Worm (Caenorhabditis elegans) whole organism, late embryonic: ENCODE measurements around the gene gpa-9.

Source experiments
- C38D4.7 ChIP-seq: fragments of 200-800 bp; sonication (Bioruptor generic); optimal IDR thresholded peaks from 2 replicates; lab custom pipeline; 2018; ENCODE audit warnings: mild to moderate bottlenecking, missing genetic modification characterization, moderate library complexity, missing compliant biosample characterization
- T23F11.4 ChIP-seq: fragments of 200-800 bp; sonication (Bioruptor generic); optimal IDR thresholded peaks from 2 replicates; lab custom pipeline; 2018; ENCODE audit warnings: mild to moderate bottlenecking, missing genetic modification characterization, missing compliant biosample characterization
- Y22D7AL.16 ChIP-seq: sonication (generic microtip); optimal IDR thresholded peaks from 2 replicates; lab custom pipeline; 2016; ENCODE audit warnings: missing genetic modification characterization, missing compliant biosample characterization
- ahr-1 ChIP-seq: sonication (generic microtip); optimal IDR thresholded peaks from 2 replicates; lab custom pipeline; 2016; ENCODE audit warnings: missing genetic modification characterization, missing compliant biosample characterization
- ceh-18 ChIP-seq: sonication (generic microtip); optimal IDR thresholded peaks from 2 replicates; lab custom pipeline; 2016; ENCODE audit warnings: missing genetic modification characterization, missing compliant biosample characterization
- ceh-19 ChIP-seq: fragments of 200-800 bp; sonication (Bioruptor generic); optimal IDR thresholded peaks from 2 replicates; lab custom pipeline; 2018; ENCODE audit warnings: mild to moderate bottlenecking, missing genetic modification characterization, missing compliant biosample characterization
- ceh-6 ChIP-seq: fragments of 200-800 bp; sonication (Bioruptor generic); optimal IDR thresholded peaks from 2 replicates; lab custom pipeline; 2018; ENCODE audit warnings: mild to moderate bottlenecking, missing genetic modification characterization, missing compliant biosample characterization
- ceh-9 ChIP-seq: sonication (generic microtip); optimal IDR thresholded peaks from 2 replicates; lab custom pipeline; 2016; ENCODE audit warnings: mild to moderate bottlenecking, missing genetic modification characterization, inconsistent platforms, missing compliant biosample characterization
- che-1 ChIP-seq: sonication (generic microtip); optimal IDR thresholded peaks from 2 replicates; lab custom pipeline; 2016; ENCODE audit warnings: mild to moderate bottlenecking, missing genetic modification characterization, missing compliant biosample characterization
- elt-2 ChIP-seq: sonication (generic microtip); optimal IDR thresholded peaks from 2 replicates; lab custom pipeline; 2016; ENCODE audit warnings: missing genetic modification reagents, missing genetic modification characterization, missing compliant biosample characterization
- elt-4 ChIP-seq: sonication (generic microtip); optimal IDR thresholded peaks from 2 replicates; lab custom pipeline; 2016; ENCODE audit warnings: missing genetic modification characterization, missing compliant biosample characterization
- ets-4 ChIP-seq: sonication (generic microtip); optimal IDR thresholded peaks from 2 replicates; lab custom pipeline; 2016; ENCODE audit warnings: missing genetic modification characterization, missing compliant biosample characterization
- eyg-1 ChIP-seq: sonication (generic microtip); optimal IDR thresholded peaks from 2 replicates; lab custom pipeline; 2016; ENCODE audit warnings: missing genotype, missing genetic modification characterization, missing compliant biosample characterization
- fkh-10 ChIP-seq: fragments of 150-350 bp; optimal IDR thresholded peaks from 2 replicates; lab custom pipeline; 2014; ENCODE audit warnings: missing biosample characterization, missing genetic modification reagents, missing genetic modification characterization
- fkh-6 ChIP-seq: sonication (generic microtip); optimal IDR thresholded peaks from 2 replicates; lab custom pipeline; 2016; ENCODE audit warnings: missing genetic modification characterization, missing compliant biosample characterization
- gmeb-2 ChIP-seq: sonication (generic microtip); optimal IDR thresholded peaks from 2 replicates; lab custom pipeline; 2016; ENCODE audit warnings: missing genetic modification characterization, inconsistent platforms, missing compliant biosample characterization
- hlh-15 ChIP-seq: sonication (generic microtip); optimal IDR thresholded peaks from 2 replicates; lab custom pipeline; 2016; ENCODE audit warnings: missing genetic modification characterization, missing compliant biosample characterization
- hlh-30 ChIP-seq: sonication (generic microtip); optimal IDR thresholded peaks from 2 replicates; lab custom pipeline; 2017; ENCODE audit warnings: antibody characterized with exemption, missing genetic modification characterization, missing compliant biosample characterization; ENCODE audit not compliant: insufficient read depth
- hlh-8 ChIP-seq: sonication (generic microtip); optimal IDR thresholded peaks from 2 replicates; lab custom pipeline; 2016; ENCODE audit warnings: missing genotype, missing genetic modification characterization, missing compliant biosample characterization
- lim-6 ChIP-seq: sonication (generic microtip); optimal IDR thresholded peaks from 2 replicates; lab custom pipeline; 2016; ENCODE audit warnings: missing genetic modification characterization, missing compliant biosample characterization
- nfya-1 ChIP-seq: sonication (generic microtip); optimal IDR thresholded peaks from 2 replicates; lab custom pipeline; 2017; ENCODE audit warnings: missing genetic modification characterization, mild to moderate bottlenecking, missing compliant biosample characterization, antibody characterized with exemption, moderate library complexity
- npax-4 ChIP-seq: sonication (generic microtip); optimal IDR thresholded peaks from 2 replicates; lab custom pipeline; 2016; ENCODE audit warnings: missing genetic modification characterization, missing compliant biosample characterization
- odd-2 ChIP-seq: sonication (generic microtip); optimal IDR thresholded peaks from 2 replicates; lab custom pipeline; 2017; ENCODE audit warnings: antibody characterized with exemption, mild to moderate bottlenecking, missing genetic modification characterization, missing compliant biosample characterization
- pag-3 ChIP-seq: sonication (generic microtip); optimal IDR thresholded peaks from 2 replicates; lab custom pipeline; 2016; ENCODE audit warnings: missing compliant biosample characterization, missing genetic modification characterization, borderline replicate concordance
- pat-9 ChIP-seq: fragments of 200-800 bp; sonication (Bioruptor generic); optimal IDR thresholded peaks from 2 replicates; lab custom pipeline; 2018; ENCODE audit warnings: mild to moderate bottlenecking, missing genetic modification characterization, moderate library complexity, missing compliant biosample characterization
- pha-4 ChIP-seq: fragments of 150-350 bp; optimal IDR thresholded peaks from 2 replicates; lab custom pipeline; 2018; ENCODE audit warnings: missing biosample characterization, missing genetic modification reagents, missing genetic modification characterization
- pros-1 ChIP-seq: fragments of 150-350 bp; optimal IDR thresholded peaks from 2 replicates; lab custom pipeline; 2014; ENCODE audit warnings: missing biosample characterization, missing genetic modification reagents, missing genetic modification characterization
- sox-4 ChIP-seq: sonication (generic microtip); optimal IDR thresholded peaks from 2 replicates; lab custom pipeline; 2017; ENCODE audit warnings: mild to moderate bottlenecking, missing genetic modification characterization, inconsistent platforms, missing compliant biosample characterization
- syd-9 ChIP-seq: sonication (generic microtip); optimal IDR thresholded peaks from 2 replicates; lab custom pipeline; 2016; ENCODE audit warnings: mild to moderate bottlenecking, missing genetic modification characterization, moderate library complexity, missing compliant biosample characterization
- tbx-2 ChIP-seq: sonication (generic microtip); optimal IDR thresholded peaks from 2 replicates; lab custom pipeline; 2016; ENCODE audit warnings: missing genetic modification characterization, missing compliant biosample characterization
- tbx-7 ChIP-seq: sonication (generic microtip); optimal IDR thresholded peaks from 2 replicates; lab custom pipeline; 2016; ENCODE audit warnings: missing genotype, missing genetic modification characterization, missing compliant biosample characterization
- ttx-3 ChIP-seq: sonication (generic microtip); optimal IDR thresholded peaks from 2 replicates; lab custom pipeline; 2016; ENCODE audit warnings: missing genetic modification reagents, missing genetic modification characterization, missing compliant biosample characterization
- unc-55 ChIP-seq: sonication (generic microtip); optimal IDR thresholded peaks from 2 replicates; lab custom pipeline; 2017; ENCODE audit warnings: missing biosample characterization, missing genetic modification reagents, missing genetic modification characterization
- unc-86 ChIP-seq: sonication (generic microtip); optimal IDR thresholded peaks from 2 replicates; lab custom pipeline; 2016; ENCODE audit warnings: missing genetic modification characterization, missing compliant biosample characterization
- ztf-16 ChIP-seq: sonication (generic microtip); optimal IDR thresholded peaks from 2 replicates; lab custom pipeline; 2017; ENCODE audit warnings: missing genetic modification characterization, missing compliant biosample characterization

The gpa-9 gene

ce11 chrV:12608857-12609256 lies 40.3 kb downstream of the gpa-9 start, which contains the start of gene ZC116.5:
TSS of gene ZC116.5 (minus strand) at chrV:12608957.
- no peak for TF ChIP-seq elt-4
- TF ChIP-seq T23F11.4 (GFP tag; lab: Kevin White, UChicago): no peak
- no peak for TF ChIP-seq fkh-10 (GFP tag; lab: Kevin White, UChicago)
- no peak for TF ChIP-seq nfya-1 (tag; lab: Kevin White, UChicago)
- no peak for TF ChIP-seq tbx-7 (tag; lab: Kevin White, UChicago)
- TF ChIP-seq hlh-8 (tag; lab: Kevin White, UChicago): no peak
- no peak for TF ChIP-seq ttx-3
- no peak for TF ChIP-seq syd-9 (tag; lab: Kevin White, UChicago)
- no peak for TF ChIP-seq eyg-1 (tag; lab: Kevin White, UChicago)
- TF ChIP-seq Y22D7AL.16 (tag; lab: Kevin White, UChicago): no peak
- no peak for TF ChIP-seq sox-4
- TF ChIP-seq ceh-18 (tag; lab: Kevin White, UChicago): no peak
- TF ChIP-seq lim-6 (tag; lab: Kevin White, UChicago): no peak
- no peak for TF ChIP-seq npax-4 (tag; lab: Kevin White, UChicago)
- no peak for TF ChIP-seq hlh-30 (tag; lab: Kevin White, UChicago)

ce11 chrV:12607113-12607512 lies 42.0 kb downstream of the gpa-9 start, which contains the start of gene erg-28:
TSS of gene erg-28 (plus strand) at chrV:12607413.
- TF ChIP-seq odd-2 (tag; lab: Kevin White, UChicago) (no peak), pha-4 (tag; lab: Kevin White, UChicago) (no peak), hlh-15 (tag; lab: Kevin White, UChicago) (no peak), ets-4 (no peak), C38D4.7 (GFP tag; lab: Kevin White, UChicago) (no peak), elt-4 (no peak), elt-2 (tag; lab: Kevin White, UChicago) (no peak), ceh-6 (GFP tag; lab: Kevin White, UChicago) (no peak)

- TF ChIP-seq ceh-6 (GFP tag; lab: Kevin White, UChicago) (no peak), T23F11.4 (GFP tag; lab: Kevin White, UChicago) (no peak), nfya-1 (tag; lab: Kevin White, UChicago) (no peak), unc-86 (tag; lab: Kevin White, UChicago) (no peak), syd-9 (tag; lab: Kevin White, UChicago) (no peak), ztf-16 (tag; lab: Kevin White, UChicago) (no peak), ceh-19 (no peak), che-1 (tag; lab: Kevin White, UChicago) (no peak), pros-1 (tag; lab: Kevin White, UChicago) (no peak), Y22D7AL.16 (tag; lab: Kevin White, UChicago) (no peak), pat-9 (no peak), tbx-7 (tag; lab: Kevin White, UChicago) (no peak), gmeb-2 (tag; lab: Kevin White, UChicago) (no peak), pag-3 (no peak)
Observed at ce11 chrV:12601835-12602234, 47.3 kb downstream of the gpa-9 start.

- TF ChIP-seq unc-55 (GFP tag; lab: Kevin White, UChicago) (no peak), tbx-2 (tag; lab: Kevin White, UChicago) (no peak), fkh-6 (tag; lab: Kevin White, UChicago) (no peak), npax-4 (tag; lab: Kevin White, UChicago) (no peak), gmeb-2 (tag; lab: Kevin White, UChicago) (no peak), ahr-1 (tag; lab: Kevin White, UChicago) (no peak), ceh-9 (no peak), pha-4 (tag; lab: Kevin White, UChicago) (no peak)
Observed at ce11 chrV:12599510-12600242, 49.4 kb downstream of the gpa-9 start, which contains the start of gene C14C10.5. TSS of gene C14C10.5 (plus strand) at chrV:12600192.
